Worm (Caenorhabditis elegans) whole organism, L2 larva: ENCODE measurements around the gene sdz-7.

Source experiments
- C34F6.9 ChIP-seq: fragments of 150-350 bp; optimal IDR thresholded peaks from 2 replicates; lab custom pipeline; 2014; ENCODE audit warnings: missing biosample characterization, missing genetic modification characterization
- F13H6.1 ChIP-seq: sonication (generic microtip); optimal IDR thresholded peaks from 2 replicates; lab custom pipeline; 2016; ENCODE audit warnings: missing genetic modification characterization, missing compliant biosample characterization
- R02D3.7 ChIP-seq: fragments of 150-350 bp; optimal IDR thresholded peaks from 2 replicates; lab custom pipeline; 2014; ENCODE audit warnings: missing biosample characterization, missing genetic modification characterization
- Y55F3AM.14 ChIP-seq: fragments of 200-800 bp; sonication (Bioruptor generic); optimal IDR thresholded peaks from 2 replicates; lab custom pipeline; 2018; ENCODE audit warnings: mild to moderate bottlenecking, missing genetic modification characterization, missing compliant biosample characterization
- ZK546.5 ChIP-seq: sonication (generic microtip); optimal IDR thresholded peaks from 2 replicates; lab custom pipeline; 2017; ENCODE audit warnings: missing biosample characterization, missing genetic modification characterization
- alr-1 ChIP-seq: fragments of 150-350 bp; optimal IDR thresholded peaks from 2 replicates; lab custom pipeline; 2014; ENCODE audit warnings: missing biosample characterization, missing genetic modification characterization
- aly-2 ChIP-seq: fragments of 150-350 bp; optimal IDR thresholded peaks from 2 replicates; lab custom pipeline; 2014; ENCODE audit warnings: missing biosample characterization, missing genetic modification characterization
- blmp-1 ChIP-seq: sonication (generic microtip); optimal IDR thresholded peaks from 2 replicates; lab custom pipeline; 2017; ENCODE audit warnings: missing genetic modification characterization, mild to moderate bottlenecking, missing compliant biosample characterization, antibody characterized with exemption, moderate library complexity; ENCODE audit not compliant: insufficient read depth
- ceh-16 ChIP-seq: fragments of 150-350 bp; optimal IDR thresholded peaks from 2 replicates; lab custom pipeline; 2014; ENCODE audit warnings: missing biosample characterization, missing genetic modification characterization
- crh-2 ChIP-seq: sonication (generic microtip); optimal IDR thresholded peaks from 2 replicates; lab custom pipeline; 2017; ENCODE audit warnings: missing biosample characterization, missing genetic modification characterization
- dmd-4 ChIP-seq: sonication (generic microtip); optimal IDR thresholded peaks from 2 replicates; lab custom pipeline; 2017; ENCODE audit warnings: missing biosample characterization, missing genetic modification characterization
- egl-27 ChIP-seq: sonication (generic microtip); optimal IDR thresholded peaks from 3 replicates; lab custom pipeline; 2017; ENCODE audit warnings: missing biosample characterization, missing genetic modification reagents, missing genetic modification characterization
- elt-1 ChIP-seq: fragments of 150-350 bp; optimal IDR thresholded peaks from 2 replicates; lab custom pipeline; 2014; ENCODE audit warnings: missing biosample characterization, missing genetic modification characterization
- elt-3 ChIP-seq: sonication (generic microtip); optimal IDR thresholded peaks from 2 replicates; lab custom pipeline; 2017; ENCODE audit warnings: missing biosample characterization, missing genetic modification characterization
- fos-1 ChIP-seq: fragments of 150-350 bp; optimal IDR thresholded peaks from 2 replicates; lab custom pipeline; 2014; ENCODE audit warnings: missing biosample characterization, missing genetic modification characterization
- gmeb-1 ChIP-seq: fragments of 150-350 bp; optimal IDR thresholded peaks from 2 replicates; lab custom pipeline; 2014; ENCODE audit warnings: missing biosample characterization, missing genetic modification characterization
- lin-11 ChIP-seq: fragments of 150-350 bp; sonication (generic microtip); optimal IDR thresholded peaks from 2 replicates; lab custom pipeline; 2014; ENCODE audit warnings: missing biosample characterization, missing genetic modification characterization, inconsistent platforms, mixed read lengths
- lin-13 ChIP-seq: fragments of 150-350 bp; optimal IDR thresholded peaks from 2 replicates; lab custom pipeline; 2014; ENCODE audit warnings: missing biosample characterization, missing genetic modification reagents, missing genetic modification characterization
- lin-39 ChIP-seq: fragments of 150-350 bp; optimal IDR thresholded peaks from 2 replicates; lab custom pipeline; 2014; ENCODE audit warnings: missing biosample characterization, missing genetic modification reagents, missing genetic modification characterization
- lsy-2 ChIP-seq, 2 experiments: fragments of 150-350 bp in 1 of 2; sonication (generic microtip) in 1 of 2; optimal IDR thresholded peaks; 2 replicates each; lab custom pipeline; 2014 to 2017; ENCODE audit warnings: missing biosample characterization in 2 of 2, missing genetic modification characterization in 2 of 2
- nhr-10 ChIP-seq: sonication (generic microtip); optimal IDR thresholded peaks from 2 replicates; lab custom pipeline; 2017; ENCODE audit warnings: missing biosample characterization, missing genetic modification characterization
- nhr-12 ChIP-seq: fragments of 150-350 bp; optimal IDR thresholded peaks from 2 replicates; lab custom pipeline; 2014; ENCODE audit warnings: missing biosample characterization, missing genetic modification characterization
- nhr-129 ChIP-seq: fragments of 150-350 bp; optimal IDR thresholded peaks from 2 replicates; lab custom pipeline; 2014; ENCODE audit warnings: missing biosample characterization, missing genetic modification characterization
- nhr-23 ChIP-seq: fragments of 150-350 bp; optimal IDR thresholded peaks from 2 replicates; lab custom pipeline; 2014; ENCODE audit warnings: missing biosample characterization, missing genetic modification reagents, missing genetic modification characterization
- nhr-237 ChIP-seq: fragments of 150-350 bp; optimal IDR thresholded peaks from 2 replicates; lab custom pipeline; 2014; ENCODE audit warnings: missing biosample characterization, missing genetic modification characterization
- nhr-25 ChIP-seq: fragments of 150-350 bp; sonication (generic microtip); optimal IDR thresholded peaks from 3 replicates; lab custom pipeline; 2014; ENCODE audit warnings: missing biosample characterization, missing genetic modification characterization
- nhr-6 ChIP-seq: fragments of 150-350 bp; optimal IDR thresholded peaks from 2 replicates; lab custom pipeline; 2014; ENCODE audit warnings: missing biosample characterization, missing genetic modification characterization
- nhr-77 ChIP-seq: fragments of 150-350 bp; optimal IDR thresholded peaks from 2 replicates; lab custom pipeline; 2014; ENCODE audit warnings: missing biosample characterization, missing genetic modification characterization
- peb-1 ChIP-seq: fragments of 150-350 bp; optimal IDR thresholded peaks from 2 replicates; lab custom pipeline; 2014; ENCODE audit warnings: missing biosample characterization, missing genetic modification characterization
- sem-4 ChIP-seq: fragments of 150-350 bp; optimal IDR thresholded peaks from 2 replicates; lab custom pipeline; 2014; ENCODE audit warnings: missing biosample characterization, missing genetic modification reagents, missing genetic modification characterization
- skn-1 ChIP-seq: sonication (generic microtip); optimal IDR thresholded peaks from 2 replicates; lab custom pipeline; 2017; ENCODE audit warnings: missing biosample characterization, missing genetic modification characterization
- sma-3 ChIP-seq: sonication (generic microtip); optimal IDR thresholded peaks from 2 replicates; lab custom pipeline; 2016; ENCODE audit warnings: missing genetic modification reagents, missing genetic modification characterization, missing compliant biosample characterization
- sma-9 ChIP-seq, 2 experiments: fragments of 150-350 bp in 1 of 2; sonication (generic microtip) in 1 of 2; optimal IDR thresholded peaks; 2 replicates each; lab custom pipeline; 2014 to 2016; ENCODE audit warnings: missing genetic modification characterization in 2 of 2, mild to moderate bottlenecking in 1 of 2, missing biosample characterization in 1 of 2, missing compliant biosample characterization in 1 of 2, missing genetic modification reagents in 1 of 2, moderate library complexity in 1 of 2
- snpc-4 ChIP-seq: fragments of 150-350 bp; optimal IDR thresholded peaks from 2 replicates; lab custom pipeline; 2014; ENCODE audit warnings: missing biosample characterization, missing genetic modification characterization
- unc-39 ChIP-seq: fragments of 150-350 bp; optimal IDR thresholded peaks from 2 replicates; lab custom pipeline; 2014; ENCODE audit warnings: missing biosample characterization, missing genetic modification characterization
- unc-55 ChIP-seq: fragments of 150-350 bp; sonication (generic microtip); optimal IDR thresholded peaks from 3 replicates; lab custom pipeline; 2014; ENCODE audit warnings: missing biosample characterization, missing genetic modification reagents, missing genetic modification characterization
- unc-62 ChIP-seq: fragments of 150-350 bp; optimal IDR thresholded peaks from 2 replicates; lab custom pipeline; 2014; ENCODE audit warnings: missing biosample characterization, missing genetic modification reagents, missing genetic modification characterization
- zag-1 ChIP-seq: fragments of 150-350 bp; optimal IDR thresholded peaks from 2 replicates; lab custom pipeline; 2014; ENCODE audit warnings: missing biosample characterization, missing genetic modification characterization
- ztf-1 ChIP-seq: fragments of 200-800 bp; sonication (Bioruptor generic); conservative IDR thresholded peaks from 2 replicates; pipeline ENCODE4 v1.3.6; 2022; ENCODE audit warnings: missing genetic modification characterization, missing compliant biosample characterization
- ztf-11 ChIP-seq: sonication (generic microtip); optimal IDR thresholded peaks from 2 replicates; lab custom pipeline; 2017; ENCODE audit warnings: missing biosample characterization, missing genetic modification characterization
- ztf-4 ChIP-seq: fragments of 150-350 bp; optimal IDR thresholded peaks from 2 replicates; lab custom pipeline; 2014; ENCODE audit warnings: missing biosample characterization, missing genetic modification characterization

The sdz-7 gene

ce11 chrII:3843305-3843704 is 34.5 kb downstream of the sdz-7 start, which contains the start of the genes C17A2.7 and C17A2.3:
C17A2.7 (minus strand) TSS chrII:3843405.
C17A2.3 (plus strand) TSS chrII:3843609.
- TF ChIP-seq snpc-4 (tag; lab: Kevin White, UChicago) (no peak), ztf-4 (tag; lab: Kevin White, UChicago) (no peak)
- TF ChIP-seq, all 48 proteins: peak for 0

DNA sequence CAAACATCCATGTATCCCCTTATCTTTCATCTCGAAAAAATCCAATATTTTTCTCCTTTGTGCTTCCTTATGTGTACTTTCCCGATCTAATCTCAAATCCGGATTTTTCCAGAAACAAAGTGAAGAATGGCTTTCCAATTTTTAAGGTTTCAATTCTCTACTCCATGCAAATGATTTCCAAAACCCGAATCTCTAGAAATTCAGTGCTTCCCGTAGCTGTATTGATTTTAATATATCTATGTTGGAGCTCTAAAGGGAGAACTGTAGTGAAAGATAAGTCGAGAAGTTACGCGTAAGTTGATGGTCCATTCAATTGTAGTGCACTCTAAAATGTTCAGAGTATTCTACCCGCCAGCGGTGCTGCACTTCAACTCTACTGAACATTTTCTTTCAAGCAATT is 38.2 kb downstream of the sdz-7 start, which contains the start of gene C17A2.4:
Gene C17A2.4 (plus strand): TSS at position 301 of the 400 bp plus-strand sequence.
- TF ChIP-seq nhr-77 (no peak), zag-1 (no peak), sma-9 (GFP tag; optimal IDR thresholded peaks at IDR 0.05; lab: Kevin White, UChicago) (no peak), sma-9 (tag; optimal IDR thresholded peaks at IDR 0.05; lab: Kevin White, UChicago) (no peak), elt-1 (tag; lab: Kevin White, UChicago) (no peak), nhr-25 (tag; lab: Kevin White, UChicago) (no peak), nhr-10 (no peak), skn-1 (no peak)

- TF ChIP-seq zag-1 (no peak), peb-1 (no peak), aly-2 (tag; lab: Kevin White, UChicago) (no peak), lsy-2 (tag; optimal IDR thresholded peaks at IDR 0.05; lab: Kevin White, UChicago) (no peak), unc-55 (GFP tag; lab: Kevin White, UChicago) (no peak), R02D3.7 (tag; lab: Kevin White, UChicago) (no peak), C34F6.9 (tag; lab: Kevin White, UChicago) (no peak), alr-1 (tag; lab: Kevin White, UChicago) (no peak), ztf-11 (tag; lab: Kevin White, UChicago) (no peak), fos-1 (no peak), nhr-129 (tag; lab: Kevin White, UChicago) (no peak), gmeb-1 (no peak), crh-2 (tag; lab: Kevin White, UChicago) (no peak), nhr-77 (no peak), F13H6.1 (tag; lab: Kevin White, UChicago) (no peak), lin-13 (GFP tag; lab: Kevin White, UChicago) (no peak), nhr-12 (tag; lab: Kevin White, UChicago) (no peak)
- TF ChIP-seq, all 48 proteins: peak for 0
Observed at ce11 chrII:3835915-3836314, 41.9 kb downstream of the sdz-7 start, which contains the start of gene oac-4. oac-4 (minus strand) TSS chrII:3836015.

DNA sequence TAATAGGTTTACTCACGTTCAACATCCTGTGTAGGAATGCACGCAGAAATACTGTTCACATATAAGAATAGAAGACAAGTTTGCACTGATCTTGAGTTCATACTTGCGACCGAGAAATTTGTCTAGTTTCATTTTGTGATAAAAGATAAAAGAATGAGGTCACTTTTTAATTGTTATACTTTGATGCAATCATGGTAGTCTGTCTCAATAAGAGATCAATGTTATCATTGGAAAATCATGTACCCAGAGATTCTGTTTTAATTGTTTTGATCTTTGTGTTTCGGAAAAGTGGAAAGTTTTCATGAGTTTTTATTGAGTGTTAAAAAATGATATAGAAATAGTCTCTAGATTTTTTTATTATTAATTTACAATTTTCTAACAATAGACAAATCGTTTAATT is 45.4 kb downstream of the sdz-7 start, which contains the start of gene F54D10.9:
Gene F54D10.9 (minus strand): TSS at position 101 of the 400 bp plus-strand sequence.
- TF ChIP-seq sma-3 (GFP tag; lab: Kevin White, UChicago) (no peak), elt-3 (tag; lab: Kevin White, UChicago) (no peak), R02D3.7 (tag; lab: Kevin White, UChicago) (no peak), unc-62 (GFP tag; lab: Kevin White, UChicago) (no peak), lin-39 (tag; lab: Kevin White, UChicago) (no peak), nhr-6 (no peak), ZK546.5 (tag; lab: Kevin White, UChicago) (no peak), Y55F3AM.14 (GFP tag; lab: Kevin White, UChicago) (no peak), peb-1 (no peak), unc-55 (GFP tag; lab: Kevin White, UChicago) (no peak), nhr-77 (no peak), ztf-4 (tag; lab: Kevin White, UChicago) (no peak), egl-27 (no peak)

DNA sequence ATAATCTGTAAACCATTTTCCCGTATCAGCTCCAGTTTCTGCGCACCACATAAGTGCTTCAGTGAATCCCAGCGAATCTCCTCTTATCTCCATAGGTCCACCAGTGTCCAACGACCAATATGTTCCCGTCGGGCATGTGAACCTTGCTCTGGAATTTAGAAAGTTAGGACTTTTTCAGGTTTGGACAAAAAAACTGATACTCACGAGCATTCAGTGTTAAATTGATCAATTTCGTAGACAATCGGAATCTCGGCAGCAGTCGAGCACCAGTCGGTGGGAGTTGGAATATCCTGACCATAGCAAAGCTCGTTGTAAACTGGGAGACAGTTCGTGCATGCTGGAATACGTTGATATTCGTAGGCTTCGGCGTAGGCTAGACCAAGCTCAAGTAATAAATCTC is 48.2 kb downstream of the sdz-7 start:
- TF ChIP-seq peb-1 (no peak), dmd-4 (tag; lab: Kevin White, UChicago) (no peak), sem-4 (tag; lab: Kevin White, UChicago) (no peak), lin-11 (tag; lab: Kevin White, UChicago) (no peak), unc-39 (tag; lab: Kevin White, UChicago) (no peak), Y55F3AM.14 (GFP tag; lab: Kevin White, UChicago) (no peak), nhr-237 (tag; lab: Kevin White, UChicago) (no peak), gmeb-1 (no peak), nhr-23 (tag; lab: Kevin White, UChicago) (no peak), blmp-1 (tag; lab: Kevin White, UChicago) (no peak), ztf-1 (no peak), ceh-16 (tag; lab: Kevin White, UChicago) (no peak), egl-27 (no peak), F13H6.1 (tag; lab: Kevin White, UChicago) (no peak), crh-2 (tag; lab: Kevin White, UChicago) (no peak)
